Worm (Caenorhabditis elegans) whole organism, L4 larva: ENCODE data around the gene fbxc-31.

Experiments
- F26F4.8 ChIP-seq: fragments of 200-800 bp; sonication (Bioruptor generic); conservative IDR thresholded peaks from 2 replicates; pipeline ENCODE4 v1.3.6; 2022; ENCODE audit warnings: missing genetic modification characterization, missing compliant biosample characterization
- F44E2.7 ChIP-seq: fragments of 200-800 bp; sonication (Bioruptor generic); IDR thresholded peaks from 2 replicates; pipeline ENCODE4 v2.1.2; 2022; ENCODE audit warnings: missing genetic modification characterization, missing compliant biosample characterization
- F49E8.2 ChIP-seq: sonication (generic microtip); optimal IDR thresholded peaks from 2 replicates; lab custom pipeline; 2016; ENCODE audit warnings: missing compliant biosample characterization, mild to moderate bottlenecking, missing genetic modification characterization, borderline replicate concordance
- Y48G9A.11 ChIP-seq: fragments of 200-800 bp; sonication (Bioruptor generic); IDR thresholded peaks from 2 replicates; pipeline ENCODE4 v1.3.6; 2022; ENCODE audit warnings: missing genetic modification reagents, missing genetic modification characterization, missing compliant biosample characterization
- ZK337.2 ChIP-seq: fragments of 200-800 bp; sonication (Bioruptor generic); IDR thresholded peaks from 2 replicates; pipeline ENCODE4 v1.3.6; 2022; ENCODE audit warnings: missing genetic modification reagents, missing genetic modification characterization, missing compliant biosample characterization
- aha-1 ChIP-seq: fragments of 150-350 bp; peaks from one replicate; lab custom pipeline; 2014; ENCODE audit warnings: missing biosample characterization, missing genetic modification characterization
- ceh-44 ChIP-seq: fragments of 200-800 bp; sonication (Bioruptor generic); IDR thresholded peaks from 2 replicates; pipeline ENCODE4 v1.3.6; 2022; ENCODE audit warnings: missing genetic modification reagents, missing genetic modification characterization, missing compliant biosample characterization
- ceh-62 ChIP-seq: sonication (generic microtip); optimal IDR thresholded peaks from 2 replicates; lab custom pipeline; 2017; ENCODE audit warnings: missing biosample characterization, missing genetic modification characterization
- ceh-82 ChIP-seq: sonication (generic microtip); optimal IDR thresholded peaks from 2 replicates; lab custom pipeline; 2017; ENCODE audit warnings: missing biosample characterization, missing genetic modification characterization
- ces-1 ChIP-seq: fragments of 150-350 bp; sonication (generic microtip); optimal IDR thresholded peaks from 4 replicates; lab custom pipeline; 2014; ENCODE audit warnings: missing biosample characterization, missing genetic modification reagents, missing genetic modification characterization
- daf-8 ChIP-seq: fragments of 200-800 bp; sonication (Bioruptor generic); IDR thresholded peaks from 2 replicates; pipeline ENCODE4 v1.3.6; 2022; ENCODE audit warnings: missing genetic modification characterization, missing compliant biosample characterization
- dmd-8 ChIP-seq: fragments of 200-800 bp; sonication (Bioruptor generic); IDR thresholded peaks from 2 replicates; pipeline ENCODE4 v1.3.6; 2022; ENCODE audit warnings: missing genetic modification characterization, missing compliant biosample characterization
- dmd-9 ChIP-seq: fragments of 200-800 bp; sonication (Bioruptor generic); IDR thresholded peaks from 2 replicates; pipeline ENCODE4 v1.3.6; 2022; ENCODE audit warnings: missing genetic modification reagents, missing genetic modification characterization, missing compliant biosample characterization
- dpl-1 ChIP-seq: fragments of 150-350 bp; optimal IDR thresholded peaks from 2 replicates; lab custom pipeline; 2014; ENCODE audit warnings: missing biosample characterization, missing genetic modification reagents, missing genetic modification characterization
- dve-1 ChIP-seq: sonication (generic microtip); optimal IDR thresholded peaks from 2 replicates; lab custom pipeline; 2017; ENCODE audit warnings: antibody characterized with exemption, mild to moderate bottlenecking, missing genetic modification characterization, missing compliant biosample characterization; ENCODE audit not compliant: insufficient read depth
- egl-43 ChIP-seq: fragments of 200-800 bp; sonication (Bioruptor generic); IDR thresholded peaks from 2 replicates; pipeline ENCODE4 v1.3.6; 2022; ENCODE audit warnings: missing genetic modification reagents, missing genetic modification characterization, missing compliant biosample characterization
- hif-1 ChIP-seq, 2 experiments: sonication (generic microtip); optimal IDR thresholded peaks; 2 replicates each; lab custom pipeline; 2016 to 2017; ENCODE audit warnings: missing compliant biosample characterization in 2 of 2, missing genetic modification characterization in 2 of 2, missing genetic modification reagents in 2 of 2, missing genotype in 2 of 2, mild to moderate bottlenecking in 1 of 2
- hlh-11 ChIP-seq: fragments of 200-800 bp; sonication (Bioruptor generic); optimal IDR thresholded peaks from 2 replicates; lab custom pipeline; 2018; ENCODE audit warnings: mild to moderate bottlenecking, missing genetic modification characterization, missing compliant biosample characterization
- hmg-1.1 ChIP-seq: fragments of 200-800 bp; sonication (Bioruptor generic); IDR thresholded peaks from 2 replicates; pipeline ENCODE4 v1.3.6; 2022; ENCODE audit warnings: missing genetic modification reagents, missing genetic modification characterization, missing compliant biosample characterization
- lin-1 ChIP-seq: fragments of 200-800 bp; sonication (Bioruptor generic); IDR thresholded peaks from 2 replicates; pipeline ENCODE4 v1.3.6; 2022; ENCODE audit warnings: missing genetic modification reagents, missing genetic modification characterization, missing compliant biosample characterization
- lin-29 ChIP-seq: fragments of 200-800 bp; sonication (Bioruptor generic); IDR thresholded peaks from 2 replicates; pipeline ENCODE4 v1.3.6; 2022; ENCODE audit warnings: missing genetic modification reagents, missing genetic modification characterization, missing compliant biosample characterization
- lin-39 ChIP-seq: fragments of 150-350 bp; optimal IDR thresholded peaks from 2 replicates; lab custom pipeline; 2014; ENCODE audit warnings: missing biosample characterization, missing genetic modification reagents, missing genetic modification characterization
- madf-9 ChIP-seq: fragments of 200-800 bp; sonication (Bioruptor generic); conservative IDR thresholded peaks from 2 replicates; pipeline ENCODE4 v1.3.6; 2022; ENCODE audit warnings: missing genetic modification reagents, missing genetic modification characterization, missing compliant biosample characterization
- mep-1 ChIP-seq: fragments of 150-350 bp; sonication (generic microtip); optimal IDR thresholded peaks from 3 replicates; lab custom pipeline; 2014; ENCODE audit warnings: missing biosample characterization, missing genetic modification characterization
- mes-2 ChIP-seq: sonication (generic microtip); optimal IDR thresholded peaks from 2 replicates; lab custom pipeline; 2016; ENCODE audit warnings: missing genotype, mild to moderate bottlenecking, missing genetic modification characterization, missing compliant biosample characterization; ENCODE audit not compliant: poor library complexity, severe bottlenecking
- mxl-3 ChIP-seq: fragments of 200-800 bp; sonication (Bioruptor generic); optimal IDR thresholded peaks from 2 replicates; lab custom pipeline; 2018; ENCODE audit warnings: mild to moderate bottlenecking, missing genetic modification characterization, missing compliant biosample characterization
- nhr-25 ChIP-seq: sonication (generic microtip); optimal IDR thresholded peaks from 2 replicates; lab custom pipeline; 2017; ENCODE audit warnings: missing genetic modification characterization, mild to moderate bottlenecking, missing compliant biosample characterization, antibody characterized with exemption, moderate library complexity, borderline replicate concordance; ENCODE audit not compliant: insufficient read depth
- nhr-77 ChIP-seq: fragments of 150-350 bp; optimal IDR thresholded peaks from 2 replicates; lab custom pipeline; 2014; ENCODE audit warnings: missing biosample characterization, missing genetic modification characterization
- rbr-2 ChIP-seq: sonication (generic microtip); optimal IDR thresholded peaks from 2 replicates; lab custom pipeline; 2016; ENCODE audit warnings: missing genotype, missing genetic modification characterization, missing compliant biosample characterization
- saeg-2 ChIP-seq: fragments of 200-800 bp; sonication (Bioruptor generic); IDR thresholded peaks from 2 replicates; pipeline ENCODE4 v1.3.6; 2022; ENCODE audit warnings: missing genetic modification reagents, missing genetic modification characterization, missing compliant biosample characterization
- set-16 ChIP-seq: fragments of 200-800 bp; sonication (Bioruptor generic); IDR thresholded peaks from 2 replicates; pipeline ENCODE4 v1.3.6; 2022; ENCODE audit warnings: missing genetic modification reagents, missing genetic modification characterization, missing compliant biosample characterization
- skn-1 ChIP-seq: fragments of 150-350 bp; optimal IDR thresholded peaks from 2 replicates; lab custom pipeline; 2014; ENCODE audit warnings: missing biosample characterization, missing genetic modification characterization
- snpc-4 ChIP-seq: fragments of 150-350 bp; optimal IDR thresholded peaks from 2 replicates; lab custom pipeline; 2014; ENCODE audit warnings: missing biosample characterization, missing genetic modification characterization
- tag-97 ChIP-seq: fragments of 200-800 bp; sonication (Bioruptor generic); IDR thresholded peaks from 2 replicates; pipeline ENCODE4 v1.3.6; 2022; ENCODE audit warnings: missing genetic modification characterization, missing compliant biosample characterization
- tra-1 ChIP-seq: fragments of 200-800 bp; sonication (Bioruptor generic); IDR thresholded peaks from 2 replicates; pipeline ENCODE4 v1.3.6; 2022; ENCODE audit warnings: missing genetic modification reagents, missing genetic modification characterization, missing compliant biosample characterization
- unc-130 ChIP-seq: sonication (generic microtip); optimal IDR thresholded peaks from 2 replicates; lab custom pipeline; 2016; ENCODE audit warnings: missing genetic modification reagents, missing genetic modification characterization, missing compliant biosample characterization
- vab-7 ChIP-seq: fragments of 200-800 bp; sonication (Bioruptor generic); IDR thresholded peaks from 2 replicates; pipeline ENCODE4 v1.3.6; 2022; ENCODE audit warnings: missing genetic modification reagents, missing genetic modification characterization, missing compliant biosample characterization
- zfp-3 ChIP-seq: fragments of 200-800 bp; sonication (Bioruptor generic); conservative IDR thresholded peaks from 2 replicates; pipeline ENCODE4 v1.3.6; 2022; ENCODE audit warnings: missing genetic modification reagents, missing genetic modification characterization, missing compliant biosample characterization
- zip-2 ChIP-seq: fragments of 150-350 bp; optimal IDR thresholded peaks from 2 replicates; lab custom pipeline; 2014; ENCODE audit warnings: missing biosample characterization, missing genetic modification characterization
- ztf-11 ChIP-seq: fragments of 150-350 bp; optimal IDR thresholded peaks from 2 replicates; lab custom pipeline; 2014; ENCODE audit warnings: missing biosample characterization, missing genetic modification characterization

The fbxc-31 gene

ce11 chrII:872993-873787, 38.6 kb upstream of the fbxc-31 start, which contains the start of gene alg-2 (continued):
- no peak for TF ChIP-seq tra-1 (GFP tag; lab: Robert Waterston, UW)
- TF ChIP-seq dmd-9 (GFP tag; lab: Robert Waterston, UW) = no peak
- TF ChIP-seq Y48G9A.11 (GFP tag; lab: Robert Waterston, UW) = no peak
- no peak for TF ChIP-seq unc-130 (GFP tag; lab: Kevin White, UChicago)
- no peak for TF ChIP-seq ceh-82 (tag; lab: Kevin White, UChicago)
- TF ChIP-seq nhr-77 (tag; lab: Kevin White, UChicago) = peak; percentile 21
- peak; percentile 6 for TF ChIP-seq aha-1 (tag; lab: Kevin White, UChicago)
- TF ChIP-seq hlh-11 (tag; lab: Kevin White, UChicago) = peak; percentile 28
- no peak for TF ChIP-seq ZK337.2
- no peak for TF ChIP-seq zip-2 (tag; lab: Kevin White, UChicago)
- no peak for TF ChIP-seq snpc-4 (tag; lab: Kevin White, UChicago)
- TF ChIP-seq F44E2.7 = no peak
- peak; percentile 57 for TF ChIP-seq dpl-1 (GFP tag; lab: Kevin White, UChicago)
- no peak for TF ChIP-seq zfp-3 (GFP tag; lab: Robert Waterston, UW)
- TF ChIP-seq hmg-1.1 (GFP tag; lab: Robert Waterston, UW) = no peak; the same call in 1 of the 2 replicates
- no peak for TF ChIP-seq tag-97
- TF ChIP-seq dmd-8 (GFP tag; lab: Robert Waterston, UW) = no peak
- TF ChIP-seq lin-39 (tag; lab: Kevin White, UChicago) = no peak
- TF ChIP-seq hif-1 (tag; optimal IDR thresholded peaks at IDR 0.05; lab: Kevin White, UChicago) = peak in 1 of 2 experiments; percentile 19
- TF ChIP-seq mes-2 (tag; lab: Kevin White, UChicago) = peak; percentile 48
- TF ChIP-seq rbr-2 (tag; lab: Kevin White, UChicago) = peak; percentile 50
- no peak for TF ChIP-seq ceh-44
- TF ChIP-seq vab-7 (GFP tag; lab: Robert Waterston, UW) = 0 out of 2 replicates have a peak, but pooled peaks have one; percentile 5
- TF ChIP-seq lin-1 (GFP tag; lab: Robert Waterston, UW) = peak; percentile 24; the same call in 1 of the 2 replicates
- no peak for TF ChIP-seq lin-29 (GFP tag; lab: Robert Waterston, UW)
- no peak for TF ChIP-seq egl-43 (GFP tag; lab: Robert Waterston, UW)
- peak; percentile 60 for TF ChIP-seq mep-1 (tag; lab: Kevin White, UChicago)
- no peak for TF ChIP-seq F49E8.2 (tag; lab: Kevin White, UChicago)
- TF ChIP-seq ceh-62 (tag; lab: Kevin White, UChicago) = no peak
- TF ChIP-seq ztf-11 (tag; lab: Kevin White, UChicago) = no peak
- TF ChIP-seq daf-8 (GFP tag; lab: Robert Waterston, UW) = no peak
- no peak for TF ChIP-seq skn-1 (tag; lab: Kevin White, UChicago)
- no peak for TF ChIP-seq F26F4.8 (GFP tag; lab: Robert Waterston, UW)
- TF ChIP-seq mxl-3 (GFP tag; lab: Kevin White, UChicago) = peak; percentile 60
- TF ChIP-seq dve-1 = peak; percentile 43
- no peak for TF ChIP-seq nhr-25
- no peak for TF ChIP-seq ces-1 (GFP tag; lab: Kevin White, UChicago)

ce11 chrII:875739-876138, 36.0 kb upstream of the fbxc-31 start:
- TF ChIP-seq saeg-2 (GFP tag; lab: Robert Waterston, UW) = 0 out of 2 replicates have a peak, but pooled peaks have one; percentile 6
- no peak for TF ChIP-seq madf-9 (GFP tag; lab: Robert Waterston, UW)
- peak; percentile 80 for TF ChIP-seq set-16 (GFP tag; lab: Robert Waterston, UW)
